Fruit fly (Drosophila melanogaster) whole organism, prepupa: Measurements from ENCODE around the gene fit.
A peak's percentile ranks its signal among the peaks of the same experiment; 100 is the strongest.

Source experiments
- Blimp-1 ChIP-seq: fragments of 200-800 bp; sonication (Bioruptor generic); optimal IDR thresholded peaks from 3 replicates; lab custom pipeline; 2017; ENCODE audit warnings: missing biosample characterization, missing genetic modification characterization, mild to moderate bottlenecking, moderate library complexity, missing genetic modification reagents
- CG10631 ChIP-seq: fragments of 200-800 bp; sonication (Bioruptor generic); optimal IDR thresholded peaks from 2 replicates; lab custom pipeline; 2016; ENCODE audit warnings: missing biosample characterization, missing genetic modification characterization
- CG10669 ChIP-seq: fragments of 200-800 bp; sonication (Bioruptor generic); optimal IDR thresholded peaks from 3 replicates; lab custom pipeline; 2018; ENCODE audit warnings: missing biosample characterization, mild to moderate bottlenecking, missing genetic modification characterization, moderate library complexity
- CG11762 ChIP-seq: fragments of 200-800 bp; sonication (Bioruptor generic); optimal IDR thresholded peaks from 3 replicates; lab custom pipeline; 2016; ENCODE audit warnings: missing biosample characterization, missing genetic modification characterization; ENCODE audit not compliant: insufficient read depth
- CG11902 ChIP-seq: fragments of 200-800 bp; sonication (Bioruptor generic); optimal IDR thresholded peaks from 3 replicates; lab custom pipeline; 2016; ENCODE audit warnings: missing biosample characterization, missing genetic modification characterization
- CG15336 ChIP-seq: fragments of 200-800 bp; sonication (Bioruptor generic); IDR thresholded peaks from 2 replicates; pipeline ENCODE4 v1.3.6; 2022; ENCODE audit warnings: missing biosample characterization, missing genetic modification characterization
- CG16779 ChIP-seq: fragments of 200-800 bp; sonication (Bioruptor generic); optimal IDR thresholded peaks from 3 replicates; lab custom pipeline; 2017; ENCODE audit warnings: missing biosample characterization, mild to moderate bottlenecking, missing genetic modification characterization
- CG3919 ChIP-seq: fragments of 200-800 bp; sonication (Bioruptor generic); optimal IDR thresholded peaks from 3 replicates; lab custom pipeline; 2016; ENCODE audit warnings: missing biosample characterization, missing genetic modification characterization
- CG8632 ChIP-seq: fragments of 200-800 bp; sonication (Bioruptor generic); optimal IDR thresholded peaks from 3 replicates; lab custom pipeline; 2016; ENCODE audit warnings: missing biosample characterization, missing genetic modification characterization
- Eip75B ChIP-seq: fragments of 200-800 bp; sonication (Bioruptor generic); optimal IDR thresholded peaks from 3 replicates; lab custom pipeline; 2016; ENCODE audit warnings: missing biosample characterization, missing genetic modification characterization
- Ets21C ChIP-seq: fragments of 200-800 bp; sonication (Bioruptor generic); optimal IDR thresholded peaks from 3 replicates; lab custom pipeline; 2016; ENCODE audit warnings: missing biosample characterization, missing genetic modification characterization
- Gug ChIP-seq: fragments of 200-800 bp; sonication (Bioruptor generic); IDR thresholded peaks from 2 replicates; pipeline ENCODE4 v1.3.6; 2022; ENCODE audit warnings: missing biosample characterization, missing genetic modification characterization
- Hr39 ChIP-seq: fragments of 200-800 bp; sonication (Bioruptor generic); optimal IDR thresholded peaks from 2 replicates; lab custom pipeline; 2016; ENCODE audit warnings: missing biosample characterization, missing genetic modification characterization
- Hr4 ChIP-seq: fragments of 200-800 bp; sonication (Bioruptor generic); optimal IDR thresholded peaks from 3 replicates; lab custom pipeline; 2016; ENCODE audit warnings: missing biosample characterization, missing genetic modification characterization
- Lpt ChIP-seq: fragments of 200-800 bp; sonication (Bioruptor generic); optimal IDR thresholded peaks from 3 replicates; lab custom pipeline; 2016; ENCODE audit warnings: missing biosample characterization, missing genetic modification characterization
- Met ChIP-seq: fragments of 200-800 bp; sonication (Bioruptor generic); optimal IDR thresholded peaks from 3 replicates; lab custom pipeline; 2016; ENCODE audit warnings: missing biosample characterization, missing genetic modification characterization
- OdsH ChIP-seq: fragments of 200-800 bp; sonication (Bioruptor generic); optimal IDR thresholded peaks from 3 replicates; lab custom pipeline; 2016; ENCODE audit warnings: missing biosample characterization, missing genetic modification characterization
- Smox ChIP-seq: fragments of 200-800 bp; sonication (Bioruptor generic); optimal IDR thresholded peaks from 3 replicates; lab custom pipeline; 2016; ENCODE audit warnings: missing biosample characterization, missing genetic modification characterization
- Sox102F ChIP-seq: fragments of 200-800 bp; sonication (Bioruptor generic); optimal IDR thresholded peaks from 2 replicates; lab custom pipeline; 2016; ENCODE audit warnings: missing biosample characterization, mild to moderate bottlenecking, missing genetic modification characterization
- Sox15 ChIP-seq: fragments of 200-800 bp; sonication (Bioruptor generic); optimal IDR thresholded peaks from 3 replicates; lab custom pipeline; 2016; ENCODE audit warnings: missing biosample characterization, missing genetic modification characterization
- acj6 ChIP-seq: fragments of 200-800 bp; sonication (Bioruptor generic); optimal IDR thresholded peaks from 3 replicates; lab custom pipeline; 2016; ENCODE audit warnings: missing biosample characterization, missing genetic modification characterization
- dac ChIP-seq: fragments of 200-800 bp; sonication (Bioruptor generic); optimal IDR thresholded peaks from 2 replicates; lab custom pipeline; 2017; ENCODE audit warnings: missing biosample characterization, mild to moderate bottlenecking, missing genetic modification characterization
- dsx ChIP-seq: fragments of 200-800 bp; optimal IDR thresholded peaks from 3 replicates; lab custom pipeline; 2019; ENCODE audit warnings: missing biosample characterization, mild to moderate bottlenecking, missing genetic modification characterization, moderate library complexity; ENCODE audit not compliant: poor library complexity, severe bottlenecking
- esn ChIP-seq: fragments of 200-800 bp; sonication (Bioruptor generic); optimal IDR thresholded peaks from 2 replicates; lab custom pipeline; 2016; ENCODE audit warnings: missing biosample characterization, mild to moderate bottlenecking, missing genetic modification characterization, moderate library complexity
- fd85E ChIP-seq: fragments of 200-800 bp; sonication (Bioruptor generic); optimal IDR thresholded peaks from 3 replicates; lab custom pipeline; 2016; ENCODE audit warnings: missing biosample characterization, missing genetic modification characterization
- fkh ChIP-seq: fragments of 200-800 bp; sonication (Bioruptor generic); optimal IDR thresholded peaks from 3 replicates; lab custom pipeline; 2017; ENCODE audit warnings: missing biosample characterization, mild to moderate bottlenecking, missing genetic modification characterization, moderate library complexity
- pdm3 ChIP-seq: fragments of 200-800 bp; sonication (Bioruptor generic); optimal IDR thresholded peaks from 3 replicates; lab custom pipeline; 2016; ENCODE audit warnings: missing biosample characterization, missing genetic modification characterization
- salr ChIP-seq, 2 experiments: fragments of 200-800 bp; sonication (Bioruptor generic); optimal IDR thresholded peaks; 3 replicates each; lab custom pipeline; 2016 to 2018; ENCODE audit warnings: missing biosample characterization in 2 of 2, missing genetic modification characterization in 2 of 2, mild to moderate bottlenecking in 1 of 2
- ss ChIP-seq, 2 experiments: fragments of 200-800 bp; sonication (Bioruptor generic); optimal IDR thresholded peaks; 2 replicates in 1 of 2; 3 replicates in 1 of 2; lab custom pipeline; 2017 to 2018; ENCODE audit warnings: mild to moderate bottlenecking in 2 of 2, missing biosample characterization in 2 of 2, missing genetic modification characterization in 2 of 2, moderate library complexity in 1 of 2
- topi ChIP-seq: fragments of 200-800 bp; sonication (Bioruptor generic); optimal IDR thresholded peaks from 3 replicates; lab custom pipeline; 2016; ENCODE audit warnings: missing biosample characterization, missing genetic modification characterization
- vri ChIP-seq: fragments of 200-800 bp; sonication (Bioruptor generic); optimal IDR thresholded peaks from 3 replicates; lab custom pipeline; 2016; ENCODE audit warnings: missing biosample characterization, mild to moderate bottlenecking, missing genetic modification characterization

The fit gene

DNA sequence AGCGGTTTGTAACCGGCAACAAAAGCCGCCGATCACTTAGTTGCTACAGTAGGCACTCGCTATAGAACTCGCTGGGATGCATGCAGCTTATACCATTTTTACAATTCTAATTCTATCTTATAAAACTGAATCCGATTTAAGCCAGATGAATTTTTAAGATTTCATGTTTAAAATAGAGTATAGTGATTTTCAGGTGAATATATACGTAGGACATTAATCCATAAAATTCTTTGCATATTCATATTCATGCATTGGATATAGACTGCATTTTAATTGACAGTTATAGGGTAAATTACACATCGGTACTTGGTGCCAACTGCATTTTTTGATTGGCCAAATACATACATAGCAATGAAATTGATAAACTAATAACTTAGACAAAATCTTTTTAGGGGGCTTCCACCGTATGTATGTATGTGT is 3.3 kb upstream of the fit start (continued):
- TF ChIP-seq salr (GFP tag; optimal IDR thresholded peaks at IDR 0.05; lab: Kevin White, UChicago) (no peak), Sox15 (GFP tag; lab: Kevin White, UChicago) (peak; percentile 7), CG8632 (peak; percentile 35), CG16779 (tag; lab: Kevin White, UChicago) (peak; percentile 20), CG10631 (peak; percentile 25), Blimp-1 (GFP tag; lab: Kevin White, UChicago) (peak; percentile 19), esn (peak; percentile 71), Lpt (GFP tag; lab: Kevin White, UChicago) (no peak), Sox102F (GFP tag; lab: Kevin White, UChicago) (no peak), Smox (GFP tag; lab: Kevin White, UChicago) (no peak), CG10669 (GFP tag; lab: Kevin White, UChicago) (no peak), Hr4 (GFP tag; lab: Kevin White, UChicago) (peak; percentile 27), dac (GFP tag; lab: Kevin White, UChicago) (no peak), pdm3 (no peak), OdsH (GFP tag; lab: Kevin White, UChicago) (peak; percentile 17)

DNA sequence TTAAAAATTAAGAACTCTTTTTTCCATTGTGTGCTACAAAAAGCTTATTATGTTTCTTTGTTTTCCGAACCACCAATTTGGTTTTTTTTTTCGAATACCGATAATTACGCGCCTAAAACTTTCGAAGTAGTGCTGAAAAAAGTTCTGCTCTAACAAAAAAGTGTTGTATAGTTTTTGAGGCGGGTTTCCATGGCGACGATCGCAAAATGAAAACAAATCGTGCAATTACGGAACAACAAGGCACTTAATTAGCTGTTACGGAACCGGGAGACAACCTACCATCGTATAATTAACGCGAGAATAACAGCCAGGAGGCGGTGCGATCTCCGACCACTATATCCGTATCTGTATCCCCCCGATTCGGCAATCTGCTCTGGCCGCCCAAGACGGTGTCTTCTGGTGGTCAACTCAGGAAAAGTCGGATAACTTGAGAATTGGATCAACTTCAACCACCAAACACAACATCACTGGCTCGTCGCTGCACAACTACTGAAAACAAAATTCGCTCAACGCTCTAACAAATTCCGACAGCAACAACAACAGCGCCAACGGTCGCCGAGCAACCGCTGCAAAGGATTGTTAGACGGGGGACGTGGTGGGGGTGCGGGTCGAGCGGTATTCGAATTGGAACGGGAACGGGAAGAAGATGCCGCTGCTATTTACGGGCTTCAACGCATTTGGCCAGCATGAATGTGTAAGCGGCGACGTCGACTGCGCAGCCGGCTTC is 2.8 kb upstream of the fit start, which contains the start of the genes CG6678 and dnd:
CG6678 (plus strand) TSS at position 169 of the 727 bp plus-strand sequence.
dnd (minus strand) TSS at position 495 of the 727 bp plus-strand sequence.
- peak; percentile 1 for TF ChIP-seq vri (GFP tag; lab: Kevin White, UChicago)
- TF ChIP-seq Smox (GFP tag; lab: Kevin White, UChicago): no peak
- TF ChIP-seq CG11762 (GFP tag; lab: Kevin White, UChicago): no peak

DNA sequence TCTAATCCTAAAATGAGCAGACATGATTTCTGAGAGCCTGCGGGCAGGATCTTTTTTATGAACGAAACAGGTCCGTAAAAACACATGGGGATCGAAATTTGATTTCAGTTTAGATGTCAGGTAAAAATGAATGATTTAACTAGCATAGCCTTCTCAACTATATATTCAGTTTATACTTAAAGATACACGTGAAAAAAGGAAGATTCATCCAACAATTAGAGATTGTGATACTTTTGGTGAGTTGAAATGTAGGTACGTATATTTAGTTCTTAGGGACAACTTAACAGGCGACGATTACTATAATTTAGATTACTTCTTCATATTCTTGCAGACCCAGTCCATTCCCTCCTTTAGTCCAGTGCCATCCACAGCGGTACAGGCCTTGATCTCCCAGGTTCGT is 1.2 kb upstream of the fit start, which contains the start of gene CG17819:
CG17819 (minus strand) TSS at position 101 of the 400 bp plus-strand sequence.
- TF ChIP-seq fkh (GFP tag; lab: Kevin White, UChicago) (no peak), CG11902 (GFP tag; lab: Kevin White, UChicago) (no peak), dsx (GFP tag; lab: Kevin White, UChicago) (no peak), OdsH (GFP tag; lab: Kevin White, UChicago) (no peak), CG8632 (no peak), dac (GFP tag; lab: Kevin White, UChicago) (no peak), acj6 (GFP tag; lab: Kevin White, UChicago) (no peak), Gug (GFP tag; lab: Robert Waterston, UW) (no peak)

DNA sequence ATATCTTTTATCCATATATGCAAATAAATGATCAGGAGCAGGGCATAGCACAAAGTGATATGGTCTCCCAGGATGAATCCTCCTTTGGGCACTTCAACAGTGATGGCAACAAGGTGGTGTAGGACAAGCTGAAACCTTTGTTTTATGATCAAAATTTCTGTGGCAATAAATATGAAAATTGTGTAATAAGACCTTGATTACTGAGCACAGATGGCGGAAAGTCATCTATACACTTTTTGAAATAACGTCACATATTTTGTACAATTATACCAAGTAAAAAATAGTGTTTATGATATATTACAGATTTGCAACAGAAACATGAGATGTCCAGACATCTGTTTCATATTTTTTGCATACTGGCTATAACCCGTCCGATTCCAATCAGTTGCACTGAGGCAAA is 3.7 kb downstream of the fit start, which contains the start of gene CG31465:
CG31465 (plus strand) TSS at position 301 of the 400 bp plus-strand sequence.
- TF ChIP-seq fd85E (GFP tag; lab: Kevin White, UChicago): no peak
- TF ChIP-seq Ets21C (GFP tag; lab: Kevin White, UChicago): no peak
- no peak for TF ChIP-seq CG16779 (tag; lab: Kevin White, UChicago)
- TF ChIP-seq CG10669 (GFP tag; lab: Kevin White, UChicago): no peak
- no peak for TF ChIP-seq Met (GFP tag; lab: Kevin White, UChicago)
- TF ChIP-seq CG11902 (GFP tag; lab: Kevin White, UChicago): no peak
- TF ChIP-seq CG15336: no peak
- no peak for TF ChIP-seq ss (GFP tag; optimal IDR thresholded peaks at IDR 0.05; lab: Kevin White, UChicago)
- TF ChIP-seq Hr39 (GFP tag; lab: Kevin White, UChicago): no peak
- TF ChIP-seq CG3919 (GFP tag; lab: Kevin White, UChicago): no peak
- TF ChIP-seq Eip75B (GFP tag; lab: Kevin White, UChicago): no peak
- no peak for TF ChIP-seq topi (GFP tag; lab: Kevin White, UChicago)
